Worm (Caenorhabditis elegans) whole organism, late embryonic: ENCODE measurements around the gene C23G10.10.

Experiments used
- ceh-48 ChIP-seq: sonication (generic microtip); optimal IDR thresholded peaks from 2 replicates; lab custom pipeline; 2016; ENCODE audit warnings: missing genetic modification characterization, inconsistent platforms, missing compliant biosample characterization
- nfya-1 ChIP-seq: sonication (generic microtip); optimal IDR thresholded peaks from 2 replicates; lab custom pipeline; 2017; ENCODE audit warnings: missing genetic modification characterization, mild to moderate bottlenecking, missing compliant biosample characterization, antibody characterized with exemption, moderate library complexity

ce11 chrIII:6164253-6164971, 49.4 kb downstream of the C23G10.10 start, which contains the start of gene F42A10.9:
- no peak for TF ChIP-seq nfya-1 (tag; lab: Kevin White, UChicago)
- TF ChIP-seq ceh-48 = no peak
